Worm (Caenorhabditis elegans): ENCODE measurements around the gene mrpl-10.

ce11 chrII:8256013-8256412, 22.3 kb downstream of the mrpl-10 start, which contains the start of gene F35C11.7:
- TF ChIP-seq flt-1 (GFP tag; IDR thresholded peaks at IDR 0.05) = no peak
- no peak for TF ChIP-seq ama-1 (optimal IDR thresholded peaks at IDR 0.05)
- no peak for TF ChIP-seq B0310.2 (tag; optimal IDR thresholded peaks at IDR 0.05)
- TF ChIP-seq pes-1 (GFP tag; IDR thresholded peaks at IDR 0.05) = no peak
- no peak for TF ChIP-seq sea-1 (GFP tag; conservative IDR thresholded peaks at IDR 0.05)
- no peak for TF ChIP-seq hmbx-1 (tag; optimal IDR thresholded peaks at IDR 0.05)
- no peak for TF ChIP-seq aly-1 (tag; optimal IDR thresholded peaks at IDR 0.05)
- no peak for TF ChIP-seq ets-7 (tag; optimal IDR thresholded peaks at IDR 0.05)
- no peak for TF ChIP-seq scrt-1 (GFP tag; IDR thresholded peaks at IDR 0.05)

All from whole organism, early embryonic.